Fruit fly (Drosophila melanogaster) whole organism, embryonic: ENCODE data around the gene ocn.

ENCODE experiments used
- Abd-B ChIP-seq: fragments of 200-800 bp; sonication (Bioruptor generic); optimal IDR thresholded peaks from 2 replicates; lab custom pipeline; 2018; ENCODE audit warnings: missing biosample characterization, mild to moderate bottlenecking, missing genetic modification characterization, moderate library complexity
- Adf1 ChIP-seq: fragments of 200-800 bp; sonication (Bioruptor generic); IDR thresholded peaks from 2 replicates; pipeline ENCODE4 v1.3.6; 2022; ENCODE audit warnings: missing biosample characterization, missing genetic modification characterization
- Awh ChIP-seq: fragments of 200-800 bp; sonication (Bioruptor generic); IDR thresholded peaks from 2 replicates; pipeline ENCODE4, ENCODE4 v1.3.6; 2022; ENCODE audit warnings: missing biosample characterization, missing genetic modification characterization
- CG10209 ChIP-seq: fragments of 200-800 bp; sonication (Bioruptor generic); optimal IDR thresholded peaks from 3 replicates; lab custom pipeline; 2017; ENCODE audit warnings: missing biosample characterization, mild to moderate bottlenecking, missing genetic modification characterization, missing genetic modification reagents
- CG10431 ChIP-seq: fragments of 200-800 bp; sonication (Bioruptor generic); optimal IDR thresholded peaks from 3 replicates; lab custom pipeline; 2018; ENCODE audit warnings: missing biosample characterization, mild to moderate bottlenecking, missing genetic modification characterization
- CG10543 ChIP-seq: fragments of 200-800 bp; sonication (Bioruptor generic); optimal IDR thresholded peaks from 3 replicates; lab custom pipeline; 2017; ENCODE audit warnings: missing biosample characterization, mild to moderate bottlenecking, missing genetic modification characterization, moderate library complexity
- CG10565 ChIP-seq: fragments of 200-800 bp; sonication (Bioruptor generic); optimal IDR thresholded peaks from 3 replicates; lab custom pipeline; 2016; ENCODE audit warnings: missing biosample characterization, mild to moderate bottlenecking, missing genetic modification characterization
- CG10654 ChIP-seq: fragments of 200-800 bp; sonication (Bioruptor generic); optimal IDR thresholded peaks from 2 replicates; lab custom pipeline; 2016; ENCODE audit warnings: missing biosample characterization, missing genetic modification characterization
- CG11085 ChIP-seq: fragments of 200-800 bp; sonication (Bioruptor generic); IDR thresholded peaks from 2 replicates; pipeline ENCODE4 v1.3.6; 2022; ENCODE audit warnings: missing biosample characterization, missing genetic modification characterization
- CG12299 ChIP-seq: fragments of 200-800 bp; sonication (Bioruptor generic); optimal IDR thresholded peaks from 2 replicates; lab custom pipeline; 2018; ENCODE audit warnings: missing biosample characterization, mild to moderate bottlenecking, missing genetic modification characterization
- CG12744 ChIP-seq: fragments of 200-800 bp; sonication (Bioruptor generic); optimal IDR thresholded peaks from 2 replicates; lab custom pipeline; 2016; ENCODE audit warnings: missing biosample characterization, missing genetic modification characterization
- CG14014 ChIP-seq: fragments of 200-800 bp; sonication (Bioruptor generic); IDR thresholded peaks from 2 replicates; pipeline ENCODE4 v1.3.6; 2022; ENCODE audit warnings: missing biosample characterization, missing genetic modification characterization
- CG14965 ChIP-seq: fragments of 200-800 bp; sonication (Bioruptor generic); optimal IDR thresholded peaks from 2 replicates; lab custom pipeline; 2016; ENCODE audit warnings: missing biosample characterization, missing genetic modification characterization, borderline replicate concordance
- CG15514 ChIP-seq: fragments of 200-800 bp; sonication (Bioruptor generic); optimal IDR thresholded peaks from 3 replicates; lab custom pipeline; 2017; ENCODE audit warnings: missing biosample characterization, missing genetic modification characterization, mild to moderate bottlenecking, moderate library complexity, missing genetic modification reagents
- CG16779 ChIP-seq: fragments of 200-800 bp; sonication (Bioruptor generic); IDR thresholded peaks from 2 replicates; pipeline ENCODE4 v1.3.6; 2022; ENCODE audit warnings: missing biosample characterization, missing genetic modification characterization
- CG17802 ChIP-seq: fragments of 200-800 bp; sonication (Bioruptor generic); optimal IDR thresholded peaks from 2 replicates; lab custom pipeline; 2018; ENCODE audit warnings: missing biosample characterization, mild to moderate bottlenecking, missing genetic modification characterization, moderate library complexity
- CG18599 ChIP-seq: fragments of 200-800 bp; sonication (Bioruptor generic); optimal IDR thresholded peaks from 3 replicates; lab custom pipeline; 2017; ENCODE audit warnings: missing biosample characterization, missing genetic modification characterization, mild to moderate bottlenecking, moderate library complexity, missing genetic modification reagents
- CG2875 ChIP-seq: fragments of 200-800 bp; sonication (Bioruptor generic); optimal IDR thresholded peaks from 2 replicates; lab custom pipeline; 2017; ENCODE audit warnings: missing biosample characterization, mild to moderate bottlenecking, missing genetic modification characterization, missing genetic modification reagents
- CG30431 ChIP-seq: fragments of 200-800 bp; sonication (Bioruptor generic); optimal IDR thresholded peaks from 2 replicates; lab custom pipeline; 2017; ENCODE audit warnings: missing biosample characterization, missing genetic modification characterization
- CG3281 ChIP-seq: fragments of 200-800 bp; sonication (Bioruptor generic); optimal IDR thresholded peaks from 3 replicates; lab custom pipeline; 2017; ENCODE audit warnings: missing biosample characterization, mild to moderate bottlenecking, missing genetic modification characterization
- CG3995 ChIP-seq: fragments of 200-800 bp; sonication (Bioruptor generic); optimal IDR thresholded peaks from 3 replicates; lab custom pipeline; 2016; ENCODE audit warnings: missing biosample characterization, missing genetic modification characterization
- CG7556 ChIP-seq: fragments of 200-800 bp; sonication (Bioruptor generic); optimal IDR thresholded peaks from 2 replicates; lab custom pipeline; 2017; ENCODE audit warnings: missing biosample characterization, mild to moderate bottlenecking, missing genetic modification characterization
- CG9437 ChIP-seq: fragments of 200-800 bp; sonication (Bioruptor generic); optimal IDR thresholded peaks from 2 replicates; lab custom pipeline; 2018; ENCODE audit warnings: missing biosample characterization, mild to moderate bottlenecking, missing genetic modification characterization
- Dad ChIP-seq: fragments of 200-800 bp; sonication (Bioruptor generic); optimal IDR thresholded peaks from 3 replicates; lab custom pipeline; 2016; ENCODE audit warnings: missing biosample characterization, missing genetic modification characterization
- Fer3 ChIP-seq: fragments of 200-800 bp; sonication (Bioruptor generic); optimal IDR thresholded peaks from 2 replicates; lab custom pipeline; 2018; ENCODE audit warnings: missing biosample characterization, mild to moderate bottlenecking, missing genetic modification characterization, moderate library complexity
- H15 ChIP-seq: fragments of 200-800 bp; sonication (Bioruptor generic); IDR thresholded peaks from 3 replicates; pipeline ENCODE4 v1.3.6; 2022; ENCODE audit warnings: missing biosample characterization, missing genetic modification characterization
- Nf-YA ChIP-seq: fragments of 200-800 bp; sonication (Bioruptor generic); IDR thresholded peaks from 2 replicates; pipeline ENCODE4 v1.3.6; 2022; ENCODE audit warnings: missing biosample characterization, missing genetic modification characterization
- Nf-YB ChIP-seq: fragments of 200-800 bp; sonication (Bioruptor generic); optimal IDR thresholded peaks from 3 replicates; lab custom pipeline; 2019; ENCODE audit warnings: missing biosample characterization, mild to moderate bottlenecking, missing genetic modification characterization, moderate library complexity
- Vsx1 ChIP-seq: fragments of 200-800 bp; sonication (Bioruptor generic); optimal IDR thresholded peaks from 2 replicates; lab custom pipeline; 2017; ENCODE audit warnings: missing biosample characterization, mild to moderate bottlenecking, missing genetic modification characterization, missing genetic modification reagents
- abd-A ChIP-seq: fragments of 200-800 bp; sonication (Bioruptor generic); optimal IDR thresholded peaks from 3 replicates; lab custom pipeline; 2019; ENCODE audit warnings: missing biosample characterization, mild to moderate bottlenecking, missing genetic modification characterization, moderate library complexity
- ash1 ChIP-seq: fragments of 200-800 bp; sonication (Bioruptor generic); optimal IDR thresholded peaks from 2 replicates; lab custom pipeline; 2018; ENCODE audit warnings: missing biosample characterization, mild to moderate bottlenecking, missing genetic modification characterization
- az2 ChIP-seq: fragments of 200-800 bp; sonication (Bioruptor generic); optimal IDR thresholded peaks from 3 replicates; lab custom pipeline; 2016; ENCODE audit warnings: missing biosample characterization, missing genetic modification characterization
- bcd ChIP-seq: fragments of 200-800 bp; sonication (Bioruptor generic); optimal IDR thresholded peaks from 2 replicates; lab custom pipeline; 2017; ENCODE audit warnings: missing biosample characterization, mild to moderate bottlenecking, missing genetic modification characterization
- cas ChIP-seq: fragments of 200-800 bp; sonication (Bioruptor generic); IDR thresholded peaks from 2 replicates; pipeline ENCODE4 v1.3.6; 2022; ENCODE audit warnings: missing biosample characterization, missing genetic modification characterization
- chif ChIP-seq, 2 experiments: fragments of 200-800 bp; sonication (Bioruptor generic); optimal IDR thresholded peaks; 3 replicates each; lab custom pipeline; 2016; ENCODE audit warnings: missing biosample characterization in 2 of 2, missing genetic modification characterization in 2 of 2
- fd102C ChIP-seq: fragments of 200-800 bp; sonication (Bioruptor generic); optimal IDR thresholded peaks from 2 replicates; lab custom pipeline; 2018; ENCODE audit warnings: missing biosample characterization, mild to moderate bottlenecking, missing genetic modification characterization, moderate library complexity
- grn ChIP-seq: fragments of 200-800 bp; sonication (Bioruptor generic); optimal IDR thresholded peaks from 3 replicates; lab custom pipeline; 2017; ENCODE audit warnings: missing biosample characterization, missing genetic modification characterization
- gt ChIP-seq: fragments of 200-800 bp; sonication (Bioruptor generic); IDR thresholded peaks from 2 replicates; pipeline ENCODE4 v1.3.6; 2022; ENCODE audit warnings: missing biosample characterization, missing genetic modification characterization
- h ChIP-seq: fragments of >200 bp; optimal IDR thresholded peaks from 2 replicates; lab custom pipeline; 2017
- hbn ChIP-seq: fragments of 200-800 bp; sonication (Bioruptor generic); IDR thresholded peaks from 2 replicates; pipeline ENCODE4 v1.3.6; 2022; ENCODE audit warnings: missing biosample characterization, missing genetic modification characterization; ENCODE audit not compliant: partially characterized antibody
- kay ChIP-seq: fragments of 200-800 bp; sonication (Bioruptor generic); optimal IDR thresholded peaks from 2 replicates; lab custom pipeline; 2016; ENCODE audit warnings: missing biosample characterization, missing genetic modification characterization
- lilli ChIP-seq: fragments of 200-800 bp; sonication (Bioruptor generic); optimal IDR thresholded peaks from 3 replicates; lab custom pipeline; 2016; ENCODE audit warnings: missing biosample characterization, missing genetic modification characterization
- phol ChIP-seq: fragments of 200-800 bp; sonication (Bioruptor generic); optimal IDR thresholded peaks from 3 replicates; lab custom pipeline; 2018; ENCODE audit warnings: missing biosample characterization, mild to moderate bottlenecking, missing genetic modification characterization, moderate library complexity
- pzg ChIP-seq: fragments of 200-800 bp; sonication (Bioruptor generic); optimal IDR thresholded peaks from 3 replicates; lab custom pipeline; 2018; ENCODE audit warnings: missing biosample characterization, mild to moderate bottlenecking, missing genetic modification characterization, moderate library complexity
- salm ChIP-seq: fragments of 200-800 bp; sonication (Bioruptor generic); optimal IDR thresholded peaks from 2 replicates; lab custom pipeline; 2018; ENCODE audit warnings: missing biosample characterization, mild to moderate bottlenecking, missing genetic modification characterization
- sens-2 ChIP-seq: fragments of 200-800 bp; sonication (Bioruptor generic); IDR thresholded peaks from 2 replicates; pipeline ENCODE4 v1.3.6; 2022; ENCODE audit warnings: missing biosample characterization, missing genetic modification characterization
- shn ChIP-seq: fragments of 200-800 bp; sonication (Bioruptor generic); optimal IDR thresholded peaks from 3 replicates; lab custom pipeline; 2016; ENCODE audit warnings: missing biosample characterization, missing genetic modification characterization
- tna ChIP-seq: fragments of 200-800 bp; sonication (Bioruptor generic); IDR thresholded peaks from 2 replicates; pipeline ENCODE4 v1.3.6; 2022; ENCODE audit warnings: missing biosample characterization, missing genetic modification characterization; ENCODE audit not compliant: partially characterized antibody
- toy ChIP-seq: fragments of 200-800 bp; sonication (Bioruptor generic); IDR thresholded peaks from 2 replicates; pipeline ENCODE4 v1.3.6; 2022; ENCODE audit warnings: missing biosample characterization, missing genetic modification characterization
- usp ChIP-seq: fragments of >200 bp; optimal IDR thresholded peaks from 2 replicates; lab custom pipeline; 2017; ENCODE audit warnings: missing biosample characterization, missing genetic modification characterization
- vnd ChIP-seq: fragments of 200-800 bp; sonication (Bioruptor generic); IDR thresholded peaks from 3 replicates; pipeline ENCODE4 v1.3.6; 2022; ENCODE audit warnings: missing biosample characterization, missing genetic modification characterization; ENCODE audit not compliant: partially characterized antibody

The ocn gene

DNA sequence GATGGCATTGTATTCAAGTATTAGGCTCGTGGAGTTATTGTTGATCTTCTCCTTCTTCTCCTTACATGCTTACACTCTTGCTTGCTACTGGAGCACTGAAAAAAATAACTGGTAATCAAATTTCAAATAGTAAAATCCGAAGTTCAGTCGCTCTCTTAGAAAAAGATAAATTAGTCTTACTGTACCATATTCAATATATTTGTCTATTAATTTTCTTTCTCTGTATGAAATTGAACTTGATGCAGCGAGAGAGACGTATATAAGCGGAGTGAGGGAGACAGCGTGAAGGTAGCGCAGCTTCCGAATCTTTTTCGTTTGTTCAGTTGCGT is 23.6 kb upstream of the ocn start (continued):
- TF ChIP-seq CG12744 (GFP tag; lab: Kevin White, UChicago) (peak; percentile 50), toy (GFP tag; lab: Robert Waterston, UW) (0 out of 2 replicates have a peak, but pooled peaks have one; percentile 36), lilli (GFP tag; lab: Kevin White, UChicago) (peak; percentile 45), Vsx1 (GFP tag; lab: Kevin White, UChicago) (peak; percentile 47), shn (peak; percentile 42), fd102C (GFP tag; lab: Kevin White, UChicago) (no peak), Dad (GFP tag; lab: Kevin White, UChicago) (peak; percentile 83), sens-2 (GFP tag; lab: Robert Waterston, UW) (peak; percentile 89), kay (GFP tag; lab: Kevin White, UChicago) (peak; percentile 32), CG10543 (GFP tag; lab: Kevin White, UChicago) (peak; percentile 59), abd-A (tag; lab: Kevin White, UChicago) (peak; percentile 60), CG16779 (GFP tag; lab: Robert Waterston, UW) (0 out of 2 replicates have a peak, but pooled peaks have one; percentile 59), CG10565 (GFP tag; lab: Kevin White, UChicago) (peak; percentile 33), pzg (GFP tag; lab: Kevin White, UChicago) (no peak), vnd (no peak), Adf1 (peak; percentile 40; the same call in 1 of the 2 replicates), Fer3 (tag; lab: Kevin White, UChicago) (peak; percentile 87), salm (peak; percentile 79), az2 (GFP tag; lab: Kevin White, UChicago) (peak; percentile 76), hbn (no peak), CG14965 (peak; percentile 49), Nf-YB (GFP tag; lab: Kevin White, UChicago) (peak; percentile 43), CG10654 (peak; percentile 90), phol (tag; lab: Kevin White, UChicago) (peak; percentile 92), cas (GFP tag; lab: Robert Waterston, UW) (peak; percentile 52; the same call in 1 of the 2 replicates), CG15514 (GFP tag; lab: Kevin White, UChicago) (peak; percentile 75), CG9437 (GFP tag; lab: Kevin White, UChicago) (peak; percentile 46), CG14014 (GFP tag; lab: Robert Waterston, UW) (peak; percentile 92), H15 (GFP tag; lab: Robert Waterston, UW) (peak; percentile 89), CG3281 (GFP tag; lab: Kevin White, UChicago) (peak; percentile 72), gt (GFP tag; lab: Robert Waterston, UW) (peak; percentile 77), usp (GFP tag; lab: Kevin White, UChicago) (no peak), Abd-B (GFP tag; lab: Kevin White, UChicago) (peak; percentile 80), Awh (peak; percentile 95), chif (GFP tag; optimal IDR thresholded peaks at IDR 0.05; lab: Kevin White, UChicago) (peak; percentile 77 to 92), CG18599 (GFP tag; lab: Kevin White, UChicago) (peak; percentile 89), CG17802 (peak; percentile 82), bcd (peak; percentile 86), CG10209 (GFP tag; lab: Kevin White, UChicago) (peak; percentile 67), CG12299 (tag; lab: Kevin White, UChicago) (peak; percentile 48), CG11085 (GFP tag; lab: Robert Waterston, UW) (peak; percentile 38; the same call in 1 of the 2 replicates), Nf-YA (GFP tag; lab: Robert Waterston, UW) (peak; percentile 93), CG2875 (GFP tag; lab: Kevin White, UChicago) (peak; percentile 82), grn (GFP tag; lab: Kevin White, UChicago) (peak; percentile 56), ash1 (no peak), CG30431 (GFP tag; lab: Kevin White, UChicago) (peak; percentile 42), CG3995 (GFP tag; lab: Kevin White, UChicago) (no peak), h (lab: Kevin White, UChicago) (no peak), CG10431 (GFP tag; lab: Kevin White, UChicago) (peak; percentile 6), CG7556 (GFP tag; lab: Kevin White, UChicago) (peak; percentile 81), tna (GFP tag; lab: Robert Waterston, UW) (no peak)
